Worm (Caenorhabditis elegans) whole organism, L4 larva: Measurements from ENCODE around the gene F11C1.7.

ENCODE experiments used
- F10B5.3 ChIP-seq: sonication (generic microtip); optimal IDR thresholded peaks from 2 replicates; lab custom pipeline; 2016; ENCODE audit warnings: mild to moderate bottlenecking, missing genetic modification characterization, missing compliant biosample characterization
- F26F4.8 ChIP-seq: fragments of 200-800 bp; sonication (Bioruptor generic); conservative IDR thresholded peaks from 2 replicates; pipeline ENCODE4 v1.3.6; 2022; ENCODE audit warnings: missing genetic modification characterization, missing compliant biosample characterization
- F37D6.2 ChIP-seq: sonication (generic microtip); optimal IDR thresholded peaks from 2 replicates; lab custom pipeline; 2016; ENCODE audit warnings: mild to moderate bottlenecking, missing genetic modification characterization, missing compliant biosample characterization
- Y48G9A.11 ChIP-seq: fragments of 200-800 bp; sonication (Bioruptor generic); IDR thresholded peaks from 2 replicates; pipeline ENCODE4 v1.3.6; 2022; ENCODE audit warnings: missing genetic modification reagents, missing genetic modification characterization, missing compliant biosample characterization
- aha-1 ChIP-seq: fragments of 150-350 bp; peaks from one replicate; lab custom pipeline; 2014; ENCODE audit warnings: missing biosample characterization, missing genetic modification characterization
- ama-1 ChIP-seq: fragments of 150-350 bp; optimal IDR thresholded peaks from 2 replicates; lab custom pipeline; 2014; ENCODE audit warnings: inconsistent platforms, mixed read lengths
- daf-12 ChIP-seq: fragments of 150-350 bp; optimal IDR thresholded peaks from 2 replicates; lab custom pipeline; 2014; ENCODE audit warnings: missing biosample characterization, missing genetic modification reagents, missing genetic modification characterization
- daf-19 ChIP-seq: fragments of 200-800 bp; sonication (Bioruptor generic); conservative IDR thresholded peaks from 2 replicates; pipeline ENCODE4 v1.3.6; 2022; ENCODE audit warnings: missing genetic modification characterization, missing compliant biosample characterization
- dpl-1 ChIP-seq: fragments of 150-350 bp; optimal IDR thresholded peaks from 2 replicates; lab custom pipeline; 2014; ENCODE audit warnings: missing biosample characterization, missing genetic modification reagents, missing genetic modification characterization
- duxl-1 ChIP-seq: sonication (generic microtip); optimal IDR thresholded peaks from 2 replicates; lab custom pipeline; 2016; ENCODE audit warnings: mild to moderate bottlenecking, missing genetic modification characterization, moderate library complexity, missing compliant biosample characterization; ENCODE audit not compliant: poor library complexity
- dve-1 ChIP-seq: sonication (generic microtip); optimal IDR thresholded peaks from 2 replicates; lab custom pipeline; 2017; ENCODE audit warnings: antibody characterized with exemption, mild to moderate bottlenecking, missing genetic modification characterization, missing compliant biosample characterization; ENCODE audit not compliant: insufficient read depth
- egl-27 ChIP-seq: sonication (generic microtip); optimal IDR thresholded peaks from 3 replicates; lab custom pipeline; 2017; ENCODE audit warnings: missing biosample characterization, missing genetic modification reagents, missing genetic modification characterization
- fkh-10 ChIP-seq: fragments of 150-350 bp; optimal IDR thresholded peaks from 2 replicates; lab custom pipeline; 2014; ENCODE audit warnings: missing biosample characterization, missing genetic modification reagents, missing genetic modification characterization
- fos-1 ChIP-seq: fragments of 150-350 bp; optimal IDR thresholded peaks from 2 replicates; lab custom pipeline; 2014; ENCODE audit warnings: missing biosample characterization, missing genetic modification characterization
- hlh-30 ChIP-seq: sonication (generic microtip); optimal IDR thresholded peaks from 2 replicates; lab custom pipeline; 2017; ENCODE audit warnings: antibody characterized with exemption, mild to moderate bottlenecking, missing genetic modification characterization, missing compliant biosample characterization; ENCODE audit not compliant: insufficient read depth
- hmg-1.1 ChIP-seq: fragments of 200-800 bp; sonication (Bioruptor generic); IDR thresholded peaks from 2 replicates; pipeline ENCODE4 v1.3.6; 2022; ENCODE audit warnings: missing genetic modification reagents, missing genetic modification characterization, missing compliant biosample characterization
- lim-7 ChIP-seq: fragments of 200-800 bp; sonication (Bioruptor generic); IDR thresholded peaks from 2 replicates; pipeline ENCODE4 v1.3.6; 2022; ENCODE audit warnings: missing genetic modification characterization, missing compliant biosample characterization
- lin-38 ChIP-seq: fragments of 200-800 bp; sonication (Bioruptor generic); IDR thresholded peaks from 2 replicates; pipeline ENCODE4 v1.3.6; 2022; ENCODE audit warnings: missing genetic modification reagents, missing genetic modification characterization, missing compliant biosample characterization
- lir-3 ChIP-seq: sonication (generic microtip); optimal IDR thresholded peaks from 2 replicates; lab custom pipeline; 2016; ENCODE audit warnings: mild to moderate bottlenecking, missing genetic modification characterization, missing compliant biosample characterization
- mdl-1 ChIP-seq, 2 experiments: fragments of 150-350 bp in 1 of 2; sonication (generic microtip) in 1 of 2; optimal IDR thresholded peaks; 2 replicates each; lab custom pipeline; 2014 to 2017; ENCODE audit warnings: missing biosample characterization in 2 of 2, missing genetic modification characterization in 2 of 2
- nhr-10 ChIP-seq: fragments of 150-350 bp; optimal IDR thresholded peaks from 2 replicates; lab custom pipeline; 2014; ENCODE audit warnings: missing biosample characterization, missing genetic modification characterization
- nhr-42 ChIP-seq: fragments of 200-800 bp; sonication (Bioruptor generic); IDR thresholded peaks from 2 replicates; pipeline ENCODE4 v1.3.6; 2022; ENCODE audit warnings: missing genetic modification characterization, missing compliant biosample characterization
- nhr-6 ChIP-seq: fragments of 150-350 bp; optimal IDR thresholded peaks from 2 replicates; lab custom pipeline; 2014; ENCODE audit warnings: missing biosample characterization, missing genetic modification characterization
- nhr-76 ChIP-seq: fragments of 150-350 bp; optimal IDR thresholded peaks from 2 replicates; lab custom pipeline; 2014; ENCODE audit warnings: missing biosample characterization, missing genetic modification characterization
- set-16 ChIP-seq: fragments of 200-800 bp; sonication (Bioruptor generic); IDR thresholded peaks from 2 replicates; pipeline ENCODE4 v1.3.6; 2022; ENCODE audit warnings: missing genetic modification reagents, missing genetic modification characterization, missing compliant biosample characterization
- snpc-1.2 ChIP-seq: fragments of 200-800 bp; sonication (Bioruptor generic); IDR thresholded peaks from 2 replicates; pipeline ENCODE4 v1.3.6; 2022; ENCODE audit warnings: missing genetic modification reagents, missing genetic modification characterization, missing compliant biosample characterization
- tag-97 ChIP-seq: fragments of 200-800 bp; sonication (Bioruptor generic); IDR thresholded peaks from 2 replicates; pipeline ENCODE4 v1.3.6; 2022; ENCODE audit warnings: missing genetic modification characterization, missing compliant biosample characterization
- tra-1 ChIP-seq: fragments of 200-800 bp; sonication (Bioruptor generic); IDR thresholded peaks from 2 replicates; pipeline ENCODE4 v1.3.6; 2022; ENCODE audit warnings: missing genetic modification reagents, missing genetic modification characterization, missing compliant biosample characterization
- unc-62 ChIP-seq, 3 experiments: fragments of 150-350 bp in 1 of 3; sonication (generic microtip); optimal IDR thresholded peaks in 2 of 3; peaks in 1 of 3; 1 replicate in 1 of 3; 2 replicates in 2 of 3; lab custom pipeline; 2014 to 2017; ENCODE audit warnings: missing biosample characterization in 3 of 3, missing genetic modification characterization in 3 of 3, missing genetic modification reagents in 3 of 3, missing genotype in 1 of 3
- vab-7 ChIP-seq: fragments of 200-800 bp; sonication (Bioruptor generic); IDR thresholded peaks from 2 replicates; pipeline ENCODE4 v1.3.6; 2022; ENCODE audit warnings: missing genetic modification reagents, missing genetic modification characterization, missing compliant biosample characterization
- zfp-3 ChIP-seq: fragments of 200-800 bp; sonication (Bioruptor generic); conservative IDR thresholded peaks from 2 replicates; pipeline ENCODE4 v1.3.6; 2022; ENCODE audit warnings: missing genetic modification reagents, missing genetic modification characterization, missing compliant biosample characterization
- ztf-11 ChIP-seq: fragments of 150-350 bp; optimal IDR thresholded peaks from 2 replicates; lab custom pipeline; 2014; ENCODE audit warnings: missing biosample characterization, missing genetic modification characterization

Gene F11C1.7

DNA sequence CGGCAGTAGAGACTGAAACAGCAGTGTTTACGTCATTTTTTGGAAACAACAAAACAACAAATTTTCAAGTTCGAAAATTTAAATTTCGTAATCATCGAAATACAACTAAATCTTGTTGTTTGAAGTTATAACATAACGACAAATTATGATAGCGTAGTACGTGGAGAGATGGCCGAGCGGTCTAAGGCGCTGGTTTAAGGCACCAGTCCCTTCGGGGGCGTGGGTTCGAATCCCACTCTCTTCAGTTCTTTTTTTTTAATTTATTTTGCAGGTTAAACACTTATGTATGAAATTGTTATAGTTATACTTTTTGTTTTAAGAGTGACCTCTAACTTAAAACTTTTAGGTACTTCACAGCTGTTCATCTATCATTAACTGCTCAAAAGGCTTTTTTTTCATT lies 46.8 kb upstream of the F11C1.7 start (continued):
- peak; percentile 46; the same call in 1 of the 2 replicates for TF ChIP-seq vab-7 (GFP tag; lab: Robert Waterston, UW)
- no peak for TF ChIP-seq nhr-76
- no peak for TF ChIP-seq F37D6.2 (tag; lab: Kevin White, UChicago)
- peak; percentile 72; the same call in 1 of the 2 replicates for TF ChIP-seq lim-7 (GFP tag; lab: Robert Waterston, UW)
- no peak for TF ChIP-seq fos-1
- no peak for TF ChIP-seq zfp-3 (GFP tag; lab: Robert Waterston, UW)
- TF ChIP-seq F26F4.8 (GFP tag; lab: Robert Waterston, UW) = no peak
- TF ChIP-seq duxl-1 = peak; percentile 33
- TF ChIP-seq daf-12 = no peak
- TF ChIP-seq lir-3 (tag; lab: Kevin White, UChicago) = no peak
- 0 out of 2 replicates have a peak, but pooled peaks have one; percentile 33 for TF ChIP-seq Y48G9A.11
- peak; percentile 57 for TF ChIP-seq lin-38 (GFP tag; lab: Robert Waterston, UW)
- TF ChIP-seq nhr-6 (tag; lab: Kevin White, UChicago) = no peak
- no peak for TF ChIP-seq nhr-10 (tag; lab: Kevin White, UChicago)
- no peak for TF ChIP-seq nhr-42 (GFP tag; lab: Robert Waterston, UW)
- no peak for TF ChIP-seq tra-1 (GFP tag; lab: Robert Waterston, UW)
- no peak for TF ChIP-seq ztf-11 (tag; lab: Kevin White, UChicago)
- TF ChIP-seq egl-27 (tag; lab: Kevin White, UChicago) = no peak
- TF ChIP-seq F10B5.3 (tag; lab: Kevin White, UChicago) = no peak
- TF ChIP-seq mdl-1 (tag; optimal IDR thresholded peaks at IDR 0.05; lab: Kevin White, UChicago) = no peak

DNA sequence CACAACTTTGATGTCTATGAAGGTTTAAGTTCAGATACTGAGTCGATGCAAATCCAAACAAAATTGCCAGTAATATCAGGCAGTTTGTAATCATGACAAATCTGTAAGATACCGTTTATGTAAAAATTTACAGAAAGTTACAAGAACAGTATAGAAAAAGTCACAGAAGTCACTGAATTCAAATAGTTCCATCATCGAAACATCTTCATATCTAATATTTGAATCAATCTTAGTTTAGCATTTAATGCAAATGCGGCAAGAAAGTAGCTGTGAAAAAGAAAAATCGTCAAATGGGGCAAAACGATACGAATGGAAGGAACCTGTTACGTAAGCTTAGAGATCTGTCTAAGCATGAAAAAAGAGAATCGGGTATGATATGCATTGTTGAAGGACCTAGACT lies 46.0 kb upstream of the F11C1.7 start, which contains the start of gene gmap-2:
Gene gmap-2 (minus strand): TSS at position 101 of the 400 bp plus-strand sequence.
- no peak for TF ChIP-seq set-16 (GFP tag; lab: Robert Waterston, UW)
- no peak for TF ChIP-seq snpc-1.2 (GFP tag; lab: Robert Waterston, UW)
- no peak for TF ChIP-seq ama-1 (lab: Kevin White, UChicago)

DNA sequence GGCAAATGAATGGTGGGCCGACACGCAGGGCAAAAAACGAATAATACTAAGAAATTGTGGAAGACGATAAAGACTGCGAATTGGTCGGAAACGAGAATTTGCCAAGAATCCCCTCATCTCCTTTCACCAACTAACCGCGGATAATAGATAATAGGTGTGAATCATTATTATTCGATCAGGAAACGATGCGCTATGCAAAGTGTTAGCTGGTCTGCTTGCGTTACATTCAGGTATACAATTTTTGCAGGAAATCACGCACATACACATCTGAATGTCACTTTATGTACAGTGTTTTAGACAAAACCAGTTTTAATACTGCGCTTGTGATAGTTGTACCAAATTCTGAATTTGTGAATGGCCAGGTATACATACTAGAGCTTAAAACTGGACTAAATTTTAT lies 44.5 kb upstream of the F11C1.7 start:
- TF ChIP-seq unc-62 (GFP tag; optimal IDR thresholded peaks at IDR 0.05 in 1 of 2; lab: Kevin White, UChicago) (peak in 1 of 2 experiments; percentile 54), unc-62 (tag; optimal IDR thresholded peaks at IDR 0.05; lab: Kevin White, UChicago) (no peak), hmg-1.1 (no peak), dve-1 (no peak), aha-1 (tag; lab: Kevin White, UChicago) (peak; percentile 97)

DNA sequence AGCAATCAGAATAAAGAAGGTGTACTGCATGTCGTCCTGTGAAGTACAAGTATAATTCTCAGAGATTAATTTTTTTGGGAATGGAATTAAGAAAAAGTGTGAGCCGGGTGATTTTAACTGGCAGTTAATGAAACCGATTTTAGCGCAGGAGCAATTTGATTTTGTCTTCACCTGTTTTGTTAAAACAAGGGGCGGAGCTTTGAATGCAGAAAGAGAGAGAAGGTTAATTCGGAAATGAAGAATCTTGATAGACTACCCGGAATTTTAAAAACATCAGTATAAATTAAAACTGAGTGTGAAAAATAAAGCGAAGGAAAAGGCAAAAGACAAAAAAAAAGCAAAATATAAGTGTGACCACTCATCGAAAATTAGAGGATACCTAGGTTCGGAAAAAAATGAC lies 42.6 kb upstream of the F11C1.7 start, which contains the start of gene C05E7.3:
Gene C05E7.3 (minus strand): TSS at position 101 of the 400 bp plus-strand sequence.
- TF ChIP-seq tag-97 (GFP tag; lab: Robert Waterston, UW) (no peak), daf-19 (no peak)
- TF ChIP-seq, all 104 proteins: peak for 0

DNA sequence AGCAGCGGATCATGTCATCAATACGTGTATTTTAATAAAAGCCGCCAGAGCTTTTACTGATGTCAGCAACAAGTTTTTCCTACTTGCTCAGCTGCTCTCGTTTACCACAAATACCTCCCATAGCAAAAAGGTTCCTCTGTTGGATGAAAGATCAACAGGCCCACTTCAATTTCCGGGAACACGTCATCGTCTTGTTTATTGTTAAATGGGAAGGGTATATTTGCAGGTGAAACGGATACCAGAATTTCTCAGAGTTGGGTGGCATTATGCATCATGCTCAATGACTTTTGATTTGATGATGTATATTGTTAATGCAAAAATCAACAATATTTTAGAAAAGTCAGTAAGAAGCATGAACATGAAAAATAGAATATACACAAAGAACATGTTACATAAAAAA lies 38.0 kb upstream of the F11C1.7 start:
- TF ChIP-seq dpl-1 (GFP tag; lab: Kevin White, UChicago) = no peak
- TF ChIP-seq aha-1 (tag; lab: Kevin White, UChicago) = peak; percentile 59

DNA sequence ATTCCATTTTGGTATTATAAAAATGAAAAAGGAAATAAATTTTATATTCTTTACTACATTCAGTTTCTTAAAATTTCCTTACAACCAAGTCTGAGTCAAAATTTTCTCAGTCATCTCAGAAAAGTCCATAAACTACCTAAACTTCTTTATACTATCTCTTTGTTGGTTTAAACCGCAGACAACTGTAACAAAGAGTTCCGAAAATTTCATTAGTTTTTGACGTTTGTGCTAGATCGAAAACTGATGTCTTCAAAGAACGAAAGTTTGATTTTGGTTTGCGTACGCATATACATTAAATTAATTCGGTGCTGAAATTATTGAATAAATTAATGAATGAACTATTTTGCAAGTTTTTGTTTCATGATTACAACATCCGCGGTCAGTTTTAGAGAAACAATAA lies 30.2 kb upstream of the F11C1.7 start:
- peak; percentile 61 for TF ChIP-seq fkh-10 (GFP tag; lab: Kevin White, UChicago)
- no peak for TF ChIP-seq hlh-30 (tag; lab: Kevin White, UChicago)
- TF ChIP-seq, all 104 proteins: peak for 1
